Worm (Caenorhabditis elegans): ENCODE data around the gene Y49F6C.8.

DNA sequence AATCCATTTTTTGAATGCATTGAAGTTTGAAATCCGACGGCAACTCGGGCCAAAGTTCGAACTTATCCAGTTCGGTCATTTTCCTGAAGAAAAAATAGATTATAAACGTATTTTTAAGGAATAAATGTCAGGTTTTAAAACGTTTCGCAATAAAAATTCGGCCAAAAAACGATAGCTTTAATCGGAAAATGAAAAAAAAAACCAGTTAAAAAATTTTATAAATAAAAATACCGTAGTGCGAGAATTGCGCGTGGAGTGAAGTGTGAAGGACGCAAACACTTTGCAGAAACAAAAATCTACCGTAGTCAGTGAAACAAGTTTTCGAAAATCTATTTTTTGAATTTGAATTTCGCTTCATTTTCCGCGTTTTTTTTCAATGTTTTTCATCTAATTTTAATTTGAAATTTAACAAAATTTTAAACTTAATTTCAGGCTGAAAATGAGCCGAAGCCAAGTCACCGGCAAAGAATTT is 20.1 kb downstream of the Y49F6C.8 start, which contains the start of gene F14D2.8:
- TF ChIP-seq ama-1 (optimal IDR thresholded peaks at IDR 0.05) (no peak), hnd-1 (tag; optimal IDR thresholded peaks at IDR 0.05) (no peak), tbx-37 (GFP tag; conservative IDR thresholded peaks at IDR 0.05) (no peak), hmg-4 (GFP tag; optimal IDR thresholded peaks at IDR 0.05) (no peak), flt-1 (GFP tag; IDR thresholded peaks at IDR 0.05) (no peak)
